Comparison of ENCODE assay signal across 4 worm cellular contexts in genomic region chrX:12017908-12018479, ce11.
TF ChIP-seq lines count a peak whose summit lies in the region.

Gene nmat-1, minus strand, starts transcription at chrX:12018043.
Gene ucr-2.1, plus strand, starts transcription at chrX:12018429.

TF ChIP-seq in whole organism, L2 larva, 48 proteins besides CTCF, POLR2A, EP300 and RAD21 (continued from another document):
- no peak for TF ChIP-seq unc-62 (GFP tag; optimal IDR thresholded peaks at IDR 0.05; lab: Kevin White, UChicago)
- no peak for TF ChIP-seq elt-1 (tag; optimal IDR thresholded peaks at IDR 0.05; lab: Kevin White, UChicago)
- TF ChIP-seq lin-39 (tag; optimal IDR thresholded peaks at IDR 0.05; lab: Kevin White, UChicago): no peak
- TF ChIP-seq nhr-21 (tag; optimal IDR thresholded peaks at IDR 0.05; lab: Kevin White, UChicago): peak; percentile 60
- TF ChIP-seq sma-9 (GFP tag; optimal IDR thresholded peaks at IDR 0.05; lab: Kevin White, UChicago): peak; percentile 86
- TF ChIP-seq sma-9 (tag; optimal IDR thresholded peaks at IDR 0.05; lab: Kevin White, UChicago): no peak
- peak in 1 of 2 experiments; percentile 37 for TF ChIP-seq mdl-1 (tag; optimal IDR thresholded peaks at IDR 0.05; lab: Kevin White, UChicago)
- TF ChIP-seq sma-3 (GFP tag; optimal IDR thresholded peaks at IDR 0.05; lab: Kevin White, UChicago): peak; percentile 89
- peak; percentile 72 for TF ChIP-seq lin-13 (GFP tag; optimal IDR thresholded peaks at IDR 0.05; lab: Kevin White, UChicago)
- TF ChIP-seq ceh-16 (tag; optimal IDR thresholded peaks at IDR 0.05; lab: Kevin White, UChicago): peak; percentile 10
- TF ChIP-seq lin-11 (tag; optimal IDR thresholded peaks at IDR 0.05; lab: Kevin White, UChicago): peak; percentile 63
- TF ChIP-seq fos-1 (tag; optimal IDR thresholded peaks at IDR 0.05; lab: Kevin White, UChicago): peak; percentile 91
- TF ChIP-seq mab-5 (tag; optimal IDR thresholded peaks at IDR 0.05; lab: Kevin White, UChicago): no peak

TF ChIP-seq in whole organism, L4 larva, 104 proteins besides CTCF, POLR2A, EP300 and RAD21 (continued from another document and continues in another):
- TF ChIP-seq ceh-62 (tag; optimal IDR thresholded peaks at IDR 0.05; lab: Kevin White, UChicago): no peak
- TF ChIP-seq hmg-1.1 (GFP tag; IDR thresholded peaks at IDR 0.05; lab: Robert Waterston, UW): peak; percentile 81
- 0 out of 2 replicates have a peak, but pooled peaks have one; percentile 42 for TF ChIP-seq pha-4 (GFP tag; IDR thresholded peaks at IDR 0.05; lab: Robert Waterston, UW)
- no peak for TF ChIP-seq pha-4 (tag; optimal IDR thresholded peaks at IDR 0.05; lab: Kevin White, UChicago)
- TF ChIP-seq sdz-12 (GFP tag; optimal IDR thresholded peaks at IDR 0.05; lab: Kevin White, UChicago): no peak
- TF ChIP-seq lin-38 (GFP tag; IDR thresholded peaks at IDR 0.05; lab: Robert Waterston, UW): peak; percentile 98
- TF ChIP-seq snpc-1.2 (GFP tag; IDR thresholded peaks at IDR 0.05; lab: Robert Waterston, UW): no peak
- TF ChIP-seq aha-1 (tag; lab: Kevin White, UChicago): peak; percentile 100
- TF ChIP-seq nhr-11 (tag; optimal IDR thresholded peaks at IDR 0.05; lab: Kevin White, UChicago): peak; percentile 55
- no peak for TF ChIP-seq ces-1 (GFP tag; optimal IDR thresholded peaks at IDR 0.05; lab: Kevin White, UChicago)
- no peak for TF ChIP-seq ceh-28 (tag; optimal IDR thresholded peaks at IDR 0.05; lab: Kevin White, UChicago)
- TF ChIP-seq pqm-1 (tag; optimal IDR thresholded peaks at IDR 0.05; lab: Kevin White, UChicago): peak; percentile 56
- no peak for TF ChIP-seq F26F4.8 (GFP tag; conservative IDR thresholded peaks at IDR 0.05; lab: Robert Waterston, UW)
- TF ChIP-seq ceh-82 (tag; optimal IDR thresholded peaks at IDR 0.05; lab: Kevin White, UChicago): no peak
- no peak for TF ChIP-seq skn-1 (tag; optimal IDR thresholded peaks at IDR 0.05; lab: Kevin White, UChicago)
- peak in 1 of 2 experiments; percentile 31 for TF ChIP-seq unc-62 (GFP tag; optimal IDR thresholded peaks at IDR 0.05 in 1 of 2; lab: Kevin White, UChicago)
- no peak for TF ChIP-seq unc-62 (tag; optimal IDR thresholded peaks at IDR 0.05; lab: Kevin White, UChicago)
- TF ChIP-seq egl-43 (GFP tag; IDR thresholded peaks at IDR 0.05; lab: Robert Waterston, UW): no peak
- TF ChIP-seq D1046.2 (GFP tag; IDR thresholded peaks at IDR 0.05; lab: Robert Waterston, UW): no peak
- peak; percentile 79 for TF ChIP-seq rbr-2 (tag; optimal IDR thresholded peaks at IDR 0.05; lab: Kevin White, UChicago)
- TF ChIP-seq zfp-3 (GFP tag; conservative IDR thresholded peaks at IDR 0.05; lab: Robert Waterston, UW): 0 out of 2 replicates have a peak, but pooled peaks have one; percentile 35
- TF ChIP-seq dmd-6 (GFP tag; IDR thresholded peaks at IDR 0.05; lab: Robert Waterston, UW): peak; percentile 76
- no peak for TF ChIP-seq cey-2 (tag; optimal IDR thresholded peaks at IDR 0.05; lab: Kevin White, UChicago; ENCODE audit: borderline replicate concordance, insufficient read depth)
- TF ChIP-seq vab-7 (GFP tag; IDR thresholded peaks at IDR 0.05; lab: Robert Waterston, UW): no peak
- TF ChIP-seq ztf-7 (tag; optimal IDR thresholded peaks at IDR 0.05; lab: Kevin White, UChicago): peak; percentile 35
- TF ChIP-seq dve-1 (tag; optimal IDR thresholded peaks at IDR 0.05; lab: Kevin White, UChicago; ENCODE audit: insufficient read depth): peak; percentile 86
- 0 out of 2 replicates have a peak, but pooled peaks have one; percentile 17 for TF ChIP-seq set-16 (GFP tag; IDR thresholded peaks at IDR 0.05; lab: Robert Waterston, UW)
- TF ChIP-seq tag-97 (GFP tag; IDR thresholded peaks at IDR 0.05; lab: Robert Waterston, UW): no peak
- no peak for TF ChIP-seq ceh-20 (GFP tag; IDR thresholded peaks at IDR 0.05; lab: Robert Waterston, UW)
- TF ChIP-seq zfp-2 (tag; optimal IDR thresholded peaks at IDR 0.05; lab: Kevin White, UChicago): no peak
- TF ChIP-seq daf-8 (GFP tag; IDR thresholded peaks at IDR 0.05; lab: Robert Waterston, UW): no peak
- TF ChIP-seq nhr-10 (tag; optimal IDR thresholded peaks at IDR 0.05; lab: Kevin White, UChicago): no peak
- peak; percentile 37 for TF ChIP-seq F37D6.2 (tag; optimal IDR thresholded peaks at IDR 0.05; lab: Kevin White, UChicago)
- TF ChIP-seq mes-2 (tag; optimal IDR thresholded peaks at IDR 0.05; lab: Kevin White, UChicago; ENCODE audit: poor library complexity, severe bottlenecking): peak; percentile 94
- TF ChIP-seq mxl-3 (GFP tag; optimal IDR thresholded peaks at IDR 0.05; lab: Kevin White, UChicago): peak; percentile 89
- no peak for TF ChIP-seq F10B5.3 (tag; optimal IDR thresholded peaks at IDR 0.05; lab: Kevin White, UChicago)
- no peak for TF ChIP-seq R02D3.7 (tag; optimal IDR thresholded peaks at IDR 0.05; lab: Kevin White, UChicago)
- no peak; the same call in 1 of the 2 replicates for TF ChIP-seq T26A8.4 (GFP tag; IDR thresholded peaks at IDR 0.05; lab: Robert Waterston, UW)
- no peak for TF ChIP-seq nhr-76 (tag; optimal IDR thresholded peaks at IDR 0.05; lab: Kevin White, UChicago)
- TF ChIP-seq jun-1 (tag; optimal IDR thresholded peaks at IDR 0.05; lab: Kevin White, UChicago): no peak

TF ChIP-seq in whole organism, late embryonic, 69 proteins besides CTCF, POLR2A, EP300 and RAD21 (continued from another document):
- TF ChIP-seq unc-86 (tag; optimal IDR thresholded peaks at IDR 0.05; lab: Kevin White, UChicago) (no peak), npax-4 (tag; optimal IDR thresholded peaks at IDR 0.05; lab: Kevin White, UChicago) (no peak), unc-55 (GFP tag; optimal IDR thresholded peaks at IDR 0.05; lab: Kevin White, UChicago) (peak; percentile 45), ceh-30 (tag; optimal IDR thresholded peaks at IDR 0.05; lab: Kevin White, UChicago) (peak; percentile 36), pax-1 (tag; optimal IDR thresholded peaks at IDR 0.05; lab: Kevin White, UChicago) (no peak), nhr-232 (tag; optimal IDR thresholded peaks at IDR 0.05; lab: Kevin White, UChicago) (no peak), elt-4 (tag; optimal IDR thresholded peaks at IDR 0.05; lab: Kevin White, UChicago) (no peak), pha-2 (tag; optimal IDR thresholded peaks at IDR 0.05; lab: Kevin White, UChicago) (peak; percentile 11), fax-1 (tag; optimal IDR thresholded peaks at IDR 0.05; lab: Kevin White, UChicago) (no peak), pqm-1 (tag; optimal IDR thresholded peaks at IDR 0.05; lab: Kevin White, UChicago) (peak; percentile 18), dve-1 (tag; optimal IDR thresholded peaks at IDR 0.05; lab: Kevin White, UChicago) (peak; percentile 37), pat-9 (tag; optimal IDR thresholded peaks at IDR 0.05; lab: Kevin White, UChicago) (no peak), hlh-8 (tag; optimal IDR thresholded peaks at IDR 0.05; lab: Kevin White, UChicago) (no peak), ahr-1 (tag; optimal IDR thresholded peaks at IDR 0.05; lab: Kevin White, UChicago) (no peak), ceh-22 (tag; optimal IDR thresholded peaks at IDR 0.05; lab: Kevin White, UChicago) (no peak), ets-4 (tag; optimal IDR thresholded peaks at IDR 0.05; lab: Kevin White, UChicago) (peak; percentile 46), Y22D7AL.16 (tag; optimal IDR thresholded peaks at IDR 0.05; lab: Kevin White, UChicago) (no peak), unc-3 (GFP tag; conservative IDR thresholded peaks at IDR 0.05; lab: Robert Waterston, UW) (no peak), unc-3 (tag; optimal IDR thresholded peaks at IDR 0.05; lab: Kevin White, UChicago) (peak; percentile 18), pros-1 (tag; optimal IDR thresholded peaks at IDR 0.05; lab: Kevin White, UChicago) (no peak), nhr-11 (tag; optimal IDR thresholded peaks at IDR 0.05; lab: Kevin White, UChicago) (no peak), C08G9.2 (tag; optimal IDR thresholded peaks at IDR 0.05; lab: Kevin White, UChicago) (peak; percentile 64), hlh-15 (tag; optimal IDR thresholded peaks at IDR 0.05; lab: Kevin White, UChicago) (no peak), ceh-19 (GFP tag; optimal IDR thresholded peaks at IDR 0.05; lab: Kevin White, UChicago) (no peak), lim-6 (tag; optimal IDR thresholded peaks at IDR 0.05; lab: Kevin White, UChicago) (no peak), unc-42 (tag; optimal IDR thresholded peaks at IDR 0.05; lab: Kevin White, UChicago) (peak; percentile 33), sdc-2 (tag; optimal IDR thresholded peaks at IDR 0.05; lab: Kevin White, UChicago) (peak; percentile 33), ceh-14 (tag; optimal IDR thresholded peaks at IDR 0.05; lab: Kevin White, UChicago) (peak; percentile 62), hlh-13 (GFP tag; optimal IDR thresholded peaks at IDR 0.05; lab: Kevin White, UChicago) (no peak), rnt-1 (tag; optimal IDR thresholded peaks at IDR 0.05; lab: Kevin White, UChicago) (peak; percentile 35), ceh-2 (tag; optimal IDR thresholded peaks at IDR 0.05; lab: Kevin White, UChicago) (no peak), hlh-6 (tag; optimal IDR thresholded peaks at IDR 0.05; lab: Kevin White, UChicago) (no peak), F13H6.1 (tag; optimal IDR thresholded peaks at IDR 0.05; lab: Kevin White, UChicago) (no peak), ztf-16 (tag; optimal IDR thresholded peaks at IDR 0.05; lab: Kevin White, UChicago) (peak; percentile 9), mec-3 (tag; optimal IDR thresholded peaks at IDR 0.05; lab: Kevin White, UChicago; ENCODE audit: borderline replicate concordance) (no peak), K09A11.1 (tag; optimal IDR thresholded peaks at IDR 0.05; lab: Kevin White, UChicago; ENCODE audit: insufficient read depth) (no peak), che-1 (tag; optimal IDR thresholded peaks at IDR 0.05; lab: Kevin White, UChicago) (no peak), pag-3 (tag; optimal IDR thresholded peaks at IDR 0.05; lab: Kevin White, UChicago; ENCODE audit: borderline replicate concordance) (no peak), gmeb-2 (tag; optimal IDR thresholded peaks at IDR 0.05; lab: Kevin White, UChicago) (no peak), ceh-31 (tag; optimal IDR thresholded peaks at IDR 0.05; lab: Kevin White, UChicago) (peak; percentile 74), ttx-3 (tag; optimal IDR thresholded peaks at IDR 0.05; lab: Kevin White, UChicago) (no peak), sox-2 (GFP tag; IDR thresholded peaks at IDR 0.05; lab: Robert Waterston, UW) (no peak), ceh-24 (tag; optimal IDR thresholded peaks at IDR 0.05; lab: Kevin White, UChicago) (no peak)

TF ChIP-seq in whole organism, mixed stage, embryonic, 35 proteins besides CTCF, POLR2A, EP300 and RAD21 (continued from another document):
- TF ChIP-seq flh-1 (GFP tag; optimal IDR thresholded peaks at IDR 0.05; lab: Kevin White, UChicago) (no peak), lin-32 (GFP tag; optimal IDR thresholded peaks at IDR 0.05; lab: Kevin White, UChicago) (no peak), nhr-237 (tag; optimal IDR thresholded peaks at IDR 0.05; lab: Kevin White, UChicago) (peak; percentile 41), nhr-2 (tag; optimal IDR thresholded peaks at IDR 0.05; lab: Kevin White, UChicago) (no peak), ceh-43 (GFP tag; optimal IDR thresholded peaks at IDR 0.05; lab: Kevin White, UChicago) (no peak)
